Worm (Caenorhabditis elegans) whole organism, L3 larva: ENCODE data around the gene oma-1.

Source experiments
- R02D3.7 ChIP-seq: fragments of 150-350 bp; optimal IDR thresholded peaks from 2 replicates; lab custom pipeline; 2014; ENCODE audit warnings: missing biosample characterization, missing genetic modification characterization
- ZK546.5 ChIP-seq: sonication (generic microtip); optimal IDR thresholded peaks from 2 replicates; lab custom pipeline; 2017; ENCODE audit warnings: missing biosample characterization, missing genetic modification characterization
- aly-2 ChIP-seq: fragments of 150-350 bp; optimal IDR thresholded peaks from 2 replicates; lab custom pipeline; 2014; ENCODE audit warnings: missing biosample characterization, missing genetic modification characterization
- ama-1 ChIP-seq: fragments of 150-350 bp; optimal IDR thresholded peaks from 2 replicates; lab custom pipeline; 2018
- ceh-16 ChIP-seq: sonication (generic microtip); optimal IDR thresholded peaks from 2 replicates; lab custom pipeline; 2017; ENCODE audit warnings: missing biosample characterization, missing genetic modification characterization
- ceh-28 ChIP-seq: fragments of 150-350 bp; optimal IDR thresholded peaks from 2 replicates; lab custom pipeline; 2014; ENCODE audit warnings: missing biosample characterization, missing genetic modification reagents, missing genetic modification characterization
- daf-12 ChIP-seq: fragments of 150-350 bp; optimal IDR thresholded peaks from 2 replicates; lab custom pipeline; 2014; ENCODE audit warnings: missing biosample characterization, missing genetic modification reagents, missing genetic modification characterization
- egl-27 ChIP-seq: sonication (generic microtip); optimal IDR thresholded peaks from 4 replicates; lab custom pipeline; 2017; ENCODE audit warnings: missing biosample characterization, missing genetic modification reagents, missing genetic modification characterization
- elt-1 ChIP-seq: fragments of 150-350 bp; optimal IDR thresholded peaks from 2 replicates; lab custom pipeline; 2014; ENCODE audit warnings: missing biosample characterization, missing genetic modification characterization
- elt-2 ChIP-seq: sonication (generic microtip); optimal IDR thresholded peaks from 2 replicates; lab custom pipeline; 2016; ENCODE audit warnings: missing genetic modification reagents, mild to moderate bottlenecking, missing genetic modification characterization, missing compliant biosample characterization
- elt-3 ChIP-seq, 3 experiments: fragments of 150-350 bp in 1 of 3; sonication (generic microtip) in 2 of 3; optimal IDR thresholded peaks; 2 replicates in 2 of 3; 4 replicates in 1 of 3; lab custom pipeline; 2014 to 2017; ENCODE audit warnings: missing biosample characterization in 3 of 3, missing genetic modification characterization in 3 of 3
- fkh-10 ChIP-seq: sonication (generic microtip); optimal IDR thresholded peaks from 2 replicates; lab custom pipeline; 2017; ENCODE audit warnings: missing biosample characterization, missing genetic modification reagents, missing genetic modification characterization
- fkh-2 ChIP-seq: fragments of 150-350 bp; optimal IDR thresholded peaks from 2 replicates; lab custom pipeline; 2014; ENCODE audit warnings: missing biosample characterization, missing genetic modification reagents, missing genetic modification characterization
- fos-1 ChIP-seq: fragments of 150-350 bp; optimal IDR thresholded peaks from 2 replicates; lab custom pipeline; 2014; ENCODE audit warnings: missing biosample characterization, missing genetic modification characterization
- hmg-11 ChIP-seq: sonication (generic microtip); optimal IDR thresholded peaks from 2 replicates; lab custom pipeline; 2016; ENCODE audit warnings: missing genetic modification characterization, missing compliant biosample characterization
- jun-1 ChIP-seq: fragments of 150-350 bp; optimal IDR thresholded peaks from 2 replicates; lab custom pipeline; 2014; ENCODE audit warnings: missing biosample characterization, missing genetic modification reagents, missing genetic modification characterization
- lin-39 ChIP-seq: fragments of 150-350 bp; optimal IDR thresholded peaks from 2 replicates; lab custom pipeline; 2018; ENCODE audit warnings: missing biosample characterization, missing genetic modification reagents, missing genetic modification characterization
- lsy-12 ChIP-seq: sonication (generic microtip); optimal IDR thresholded peaks from 2 replicates; lab custom pipeline; 2016; ENCODE audit warnings: mild to moderate bottlenecking, missing genetic modification characterization, missing compliant biosample characterization
- mdl-1 ChIP-seq: fragments of 150-350 bp; optimal IDR thresholded peaks from 2 replicates; lab custom pipeline; 2014; ENCODE audit warnings: missing biosample characterization, missing genetic modification characterization
- mml-1 ChIP-seq: fragments of 150-350 bp; sonication (generic microtip); optimal IDR thresholded peaks from 3 replicates; lab custom pipeline; 2014; ENCODE audit warnings: missing biosample characterization, missing genetic modification characterization
- nfya-1 ChIP-seq: sonication (generic microtip); optimal IDR thresholded peaks from 2 replicates; lab custom pipeline; 2017; ENCODE audit warnings: missing genetic modification characterization, mild to moderate bottlenecking, missing compliant biosample characterization, antibody characterized with exemption, moderate library complexity; ENCODE audit not compliant: insufficient read depth
- nhr-12 ChIP-seq: fragments of 150-350 bp; optimal IDR thresholded peaks from 2 replicates; lab custom pipeline; 2014; ENCODE audit warnings: missing biosample characterization, missing genetic modification characterization
- nhr-23 ChIP-seq: fragments of 150-350 bp; optimal IDR thresholded peaks from 2 replicates; lab custom pipeline; 2014; ENCODE audit warnings: missing biosample characterization, missing genetic modification reagents, missing genetic modification characterization
- nhr-237 ChIP-seq: fragments of 150-350 bp; optimal IDR thresholded peaks from 2 replicates; lab custom pipeline; 2014; ENCODE audit warnings: missing biosample characterization, missing genetic modification characterization
- nhr-25 ChIP-seq: sonication (generic microtip); optimal IDR thresholded peaks from 2 replicates; lab custom pipeline; 2017; ENCODE audit warnings: missing biosample characterization, missing genetic modification characterization
- nhr-28 ChIP-seq: fragments of 150-350 bp; optimal IDR thresholded peaks from 2 replicates; lab custom pipeline; 2014; ENCODE audit warnings: missing biosample characterization, missing genetic modification characterization
- nhr-43 ChIP-seq: sonication (generic microtip); optimal IDR thresholded peaks from 2 replicates; lab custom pipeline; 2016; ENCODE audit warnings: mild to moderate bottlenecking, missing genetic modification characterization, missing compliant biosample characterization; ENCODE audit not compliant: poor library complexity, severe bottlenecking
- nhr-67 ChIP-seq: fragments of 150-350 bp; optimal IDR thresholded peaks from 2 replicates; lab custom pipeline; 2014; ENCODE audit warnings: missing biosample characterization, missing genetic modification characterization
- nhr-77 ChIP-seq: fragments of 150-350 bp; optimal IDR thresholded peaks from 2 replicates; lab custom pipeline; 2014; ENCODE audit warnings: missing biosample characterization, missing genetic modification characterization
- pha-4 ChIP-seq: fragments of 150-350 bp; optimal IDR thresholded peaks from 2 replicates; lab custom pipeline; 2014; ENCODE audit warnings: missing biosample characterization, missing genetic modification reagents, missing genetic modification characterization
- pqm-1 ChIP-seq: fragments of 150-350 bp; optimal IDR thresholded peaks from 2 replicates; lab custom pipeline; 2017; ENCODE audit warnings: missing biosample characterization, missing genetic modification characterization, inconsistent platforms
- sea-2 ChIP-seq: fragments of 150-350 bp; sonication (generic microtip); optimal IDR thresholded peaks from 4 replicates; lab custom pipeline; 2014; ENCODE audit warnings: missing biosample characterization, missing genetic modification reagents, missing genetic modification characterization
- skn-1 ChIP-seq: fragments of 150-350 bp; optimal IDR thresholded peaks from 2 replicates; lab custom pipeline; 2014; ENCODE audit warnings: missing biosample characterization, missing genetic modification characterization
- unc-39 ChIP-seq: sonication (generic microtip); optimal IDR thresholded peaks from 4 replicates; lab custom pipeline; 2017; ENCODE audit warnings: missing biosample characterization, missing genetic modification characterization
- unc-62 ChIP-seq: fragments of 150-350 bp; sonication (generic microtip); optimal IDR thresholded peaks from 4 replicates; lab custom pipeline; 2014; ENCODE audit warnings: missing biosample characterization, missing genetic modification reagents, missing genetic modification characterization
- zag-1 ChIP-seq: fragments of 150-350 bp; optimal IDR thresholded peaks from 2 replicates; lab custom pipeline; 2014; ENCODE audit warnings: missing biosample characterization, missing genetic modification characterization
- ztf-11 ChIP-seq: fragments of 150-350 bp; optimal IDR thresholded peaks from 2 replicates; lab custom pipeline; 2014; ENCODE audit warnings: missing biosample characterization, missing genetic modification characterization
- ztf-4 ChIP-seq: fragments of 150-350 bp; optimal IDR thresholded peaks from 2 replicates; lab custom pipeline; 2014; ENCODE audit warnings: missing biosample characterization, missing genetic modification characterization

The oma-1 gene

ce11 chrIV:8888525-8889026, at the start of gene oma-1:
Gene oma-1, plus strand, starts transcription at chrIV:8888976.
- TF ChIP-seq egl-27 (no peak), daf-12 (tag; lab: Kevin White, UChicago) (no peak), fkh-2 (tag; lab: Kevin White, UChicago) (no peak), lin-39 (no peak), nhr-77 (tag; lab: Kevin White, UChicago) (no peak), ZK546.5 (tag; lab: Kevin White, UChicago) (no peak), nfya-1 (tag; lab: Kevin White, UChicago) (no peak), jun-1 (no peak), R02D3.7 (tag; lab: Kevin White, UChicago) (no peak), zag-1 (tag; lab: Kevin White, UChicago) (no peak), lsy-12 (tag; lab: Kevin White, UChicago) (no peak), nhr-43 (tag; lab: Kevin White, UChicago) (no peak), nhr-67 (tag; lab: Kevin White, UChicago) (no peak)

ce11 chrIV:8840161-8840765, 48.5 kb upstream of the oma-1 start, which contains the start of the genes T28C6.11 and T11B7.1:
Gene T28C6.11, minus strand, starts transcription at chrIV:8840261.
Gene T11B7.1, plus strand, starts transcription at chrIV:8840715.
- TF ChIP-seq jun-1 (no peak), fos-1 (tag; lab: Kevin White, UChicago) (no peak), nhr-67 (tag; lab: Kevin White, UChicago) (no peak), nhr-12 (tag; lab: Kevin White, UChicago) (no peak), nhr-28 (no peak)

ce11 chrIV:8844457-8844856, 44.3 kb upstream of the oma-1 start, which contains the start of gene T11B7.2:
Gene T11B7.2, minus strand, starts transcription at chrIV:8844557.
- TF ChIP-seq nhr-77 (tag; lab: Kevin White, UChicago) (no peak), unc-62 (no peak), jun-1 (no peak), R02D3.7 (tag; lab: Kevin White, UChicago) (no peak), nhr-25 (no peak), nhr-28 (no peak), ZK546.5 (tag; lab: Kevin White, UChicago) (no peak), hmg-11 (no peak), fkh-10 (GFP tag; lab: Kevin White, UChicago) (no peak), pha-4 (tag; lab: Kevin White, UChicago) (no peak), fkh-2 (tag; lab: Kevin White, UChicago) (no peak), ztf-11 (no peak), elt-3 (tag; optimal IDR thresholded peaks at IDR 0.05; lab: Kevin White, UChicago) (no peak), aly-2 (tag; lab: Kevin White, UChicago) (no peak), mdl-1 (tag; lab: Kevin White, UChicago) (no peak), ztf-4 (no peak)

DNA sequence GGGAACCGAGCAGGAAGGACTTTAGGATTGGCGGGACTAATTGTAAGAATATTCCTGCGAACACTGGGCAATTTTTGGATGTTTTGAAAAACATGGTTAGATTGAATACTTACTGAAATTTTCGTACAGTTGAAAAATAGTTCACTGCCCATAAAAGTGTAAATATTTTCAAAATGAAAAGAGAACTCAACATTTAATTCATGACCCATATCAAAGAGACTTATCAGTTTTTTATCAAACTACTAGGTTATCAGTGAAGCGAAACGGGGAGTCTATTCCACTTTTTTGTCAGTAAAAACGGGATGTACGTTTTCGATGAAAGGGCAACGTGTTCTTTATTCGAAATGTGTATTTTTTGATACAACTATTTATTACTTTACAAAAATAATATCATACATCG, 42.9 kb upstream of the oma-1 start:
- TF ChIP-seq aly-2 (tag; lab: Kevin White, UChicago) (no peak), R02D3.7 (tag; lab: Kevin White, UChicago) (no peak), fkh-10 (GFP tag; lab: Kevin White, UChicago) (no peak), pha-4 (tag; lab: Kevin White, UChicago) (peak; percentile 23), elt-1 (tag; lab: Kevin White, UChicago) (no peak), sea-2 (GFP tag; lab: Kevin White, UChicago) (no peak), pqm-1 (tag; lab: Kevin White, UChicago) (peak; percentile 55), elt-3 (tag; optimal IDR thresholded peaks at IDR 0.05; lab: Kevin White, UChicago) (no peak), ceh-16 (tag; lab: Kevin White, UChicago) (no peak), fos-1 (tag; lab: Kevin White, UChicago) (no peak), mml-1 (tag; lab: Kevin White, UChicago) (no peak), unc-39 (tag; lab: Kevin White, UChicago) (no peak), ama-1 (no peak), jun-1 (peak; percentile 4), ceh-28 (tag; lab: Kevin White, UChicago) (no peak), nhr-77 (tag; lab: Kevin White, UChicago) (no peak), daf-12 (tag; lab: Kevin White, UChicago) (no peak), nhr-237 (tag; lab: Kevin White, UChicago) (no peak), hmg-11 (no peak), skn-1 (tag; lab: Kevin White, UChicago) (no peak), elt-2 (peak; percentile 81), zag-1 (tag; lab: Kevin White, UChicago) (no peak), nhr-23 (tag; lab: Kevin White, UChicago) (no peak)
